Worm (Caenorhabditis elegans): ENCODE results near the gene uda-1.

DNA sequence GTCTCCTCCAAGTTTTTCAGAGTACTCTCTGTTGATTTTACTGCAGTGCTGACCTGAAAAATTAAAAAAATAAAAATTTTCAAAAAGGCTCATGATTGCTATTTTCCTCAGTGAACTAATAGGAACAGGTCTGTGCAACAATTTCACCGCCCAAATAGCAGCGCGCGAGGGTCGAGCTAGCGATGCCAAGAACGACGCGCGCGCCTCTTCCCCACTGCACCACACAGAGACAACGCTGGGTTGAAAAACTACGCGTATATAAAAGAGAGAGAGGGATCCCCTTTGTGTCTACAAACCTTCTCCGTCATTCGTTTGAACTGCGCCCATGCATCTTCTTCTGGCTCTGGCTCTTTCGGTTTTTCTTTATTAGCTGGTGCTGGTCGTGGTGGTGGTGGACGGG lies 34.4 kb upstream of the uda-1 start:
- peak; percentile 15 for TF ChIP-seq fkh-10 (GFP tag; optimal IDR thresholded peaks at IDR 0.05)
- TF ChIP-seq ceh-31 (tag; optimal IDR thresholded peaks at IDR 0.05), result peak; percentile 82
- TF ChIP-seq dve-1 (tag; optimal IDR thresholded peaks at IDR 0.05), result peak; percentile 76
- TF ChIP-seq unc-55 (GFP tag; optimal IDR thresholded peaks at IDR 0.05), result no peak

All from whole organism, late embryonic.